Worm (Caenorhabditis elegans): ENCODE measurements around the gene F39B3.7.
A peak's percentile ranks its signal among the peaks of the same experiment; 100 is the strongest.

DNA sequence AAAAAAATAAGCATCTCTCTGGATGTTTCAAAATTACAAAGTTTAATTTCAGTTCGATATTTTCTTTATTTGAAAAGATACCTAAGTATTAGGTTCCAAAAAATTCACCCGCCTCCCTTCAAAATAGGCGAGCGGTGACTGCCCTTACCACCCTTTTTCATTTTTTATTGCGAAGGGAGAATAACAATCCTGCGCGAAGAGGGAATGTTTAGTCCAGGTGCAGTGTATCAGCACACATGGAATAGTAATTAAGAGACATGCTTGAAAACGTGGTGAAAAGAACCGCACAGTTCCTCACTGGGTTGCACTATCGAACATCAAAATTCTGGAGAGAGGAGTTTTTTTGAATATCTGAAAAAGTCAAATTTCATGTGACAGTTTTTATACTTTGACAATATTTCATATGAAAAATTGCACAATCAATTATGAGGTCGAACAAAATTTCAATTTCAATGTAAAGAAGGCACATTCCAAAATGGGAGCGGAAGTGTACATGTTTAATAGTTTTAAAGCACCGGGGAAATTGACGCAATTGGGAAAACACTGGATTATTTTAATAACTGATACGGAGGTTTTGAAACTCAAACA, 22.8 kb downstream of the F39B3.7 start:
- TF ChIP-seq ztf-23 (GFP tag; IDR thresholded peaks at IDR 0.05) (peak; percentile 75; the same call in 1 of the 2 replicates), klf-2 (GFP tag; conservative IDR thresholded peaks at IDR 0.05) (0 out of 2 replicates have a peak, but pooled peaks have one; percentile 35), cog-1 (tag; optimal IDR thresholded peaks at IDR 0.05) (peak; percentile 42), ztf-29 (GFP tag; IDR thresholded peaks at IDR 0.05) (no peak), ref-1 (GFP tag; conservative IDR thresholded peaks at IDR 0.05) (no peak), flt-1 (GFP tag; IDR thresholded peaks at IDR 0.05) (peak; percentile 67), med-1 (GFP tag; optimal IDR thresholded peaks at IDR 0.05; ENCODE audit: insufficient read depth) (no peak), T22C8.4 (GFP tag; IDR thresholded peaks at IDR 0.05) (peak; percentile 68), tab-1 (GFP tag; IDR thresholded peaks at IDR 0.05) (no peak)
